Worm (Caenorhabditis elegans): ENCODE results near the gene col-73.

DNA sequence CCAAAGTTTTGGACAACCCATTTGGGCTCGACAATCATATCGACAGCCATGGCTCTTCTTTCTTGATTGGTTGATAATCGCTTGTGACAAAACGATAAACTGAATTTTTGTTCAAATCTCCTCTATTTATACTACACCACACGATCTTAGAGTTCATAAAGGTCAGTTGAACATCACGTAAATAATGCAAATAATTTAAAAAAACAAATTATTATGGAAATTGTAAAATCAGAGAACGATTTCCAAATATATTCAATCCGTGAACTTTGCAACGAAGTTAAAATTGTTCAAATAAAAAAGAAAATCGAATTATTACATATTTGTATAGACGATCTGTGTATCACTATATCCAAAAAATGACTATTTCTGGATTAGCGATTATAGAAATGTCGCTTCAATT is 9.6 kb downstream of the col-73 start, which contains the start of the genes mpst-4 and F11G11.14:
- TF ChIP-seq ztf-11 (tag; optimal IDR thresholded peaks at IDR 0.05) (no peak), nhr-237 (tag; optimal IDR thresholded peaks at IDR 0.05) (no peak), unc-120 (tag; optimal IDR thresholded peaks at IDR 0.05; ENCODE audit: poor library complexity, severe bottlenecking) (no peak), lsy-2 (tag; optimal IDR thresholded peaks at IDR 0.05) (no peak), lin-13 (tag; optimal IDR thresholded peaks at IDR 0.05) (no peak), unc-39 (tag; optimal IDR thresholded peaks at IDR 0.05) (no peak)
